Fruit fly (Drosophila melanogaster): ENCODE data around the gene CG14540.

Gene CG14540

dm6 chr3R:25996197-25997005, 37.3 kb downstream of the CG14540 start, which contains the start of gene CG43116 (continued):
- TF ChIP-seq ssp (GFP tag; IDR thresholded peaks at IDR 0.05) (peak; percentile 77; the same call in 1 of the 2 replicates), YL-1 (GFP tag; optimal IDR thresholded peaks at IDR 0.05) (no peak), CG2120 (GFP tag; optimal IDR thresholded peaks at IDR 0.05) (no peak), D19B (GFP tag; optimal IDR thresholded peaks at IDR 0.05) (no peak), CG3065 (GFP tag; optimal IDR thresholded peaks at IDR 0.05) (peak; percentile 84), CG16813 (GFP tag; IDR thresholded peaks at IDR 0.05; ENCODE audit: partially characterized antibody) (no peak; the same call in 2 of the 3 replicates), CG8388 (GFP tag; optimal IDR thresholded peaks at IDR 0.05) (peak; percentile 94), CG14441 (GFP tag; IDR thresholded peaks at IDR 0.05) (peak; percentile 53), CG30431 (GFP tag; optimal IDR thresholded peaks at IDR 0.05) (peak; percentile 89), CG17385 (GFP tag; optimal IDR thresholded peaks at IDR 0.05) (peak; percentile 78), Atf6 (GFP tag; IDR thresholded peaks at IDR 0.05) (no peak; the same call in 1 of the 2 replicates), Doc2 (GFP tag; IDR thresholded peaks at IDR 0.05) (no peak), CG4617 (GFP tag; optimal IDR thresholded peaks at IDR 0.05; ENCODE audit: borderline replicate concordance) (no peak), Hmx (GFP tag; optimal IDR thresholded peaks at IDR 0.05) (no peak), Awh (GFP tag; IDR thresholded peaks at IDR 0.05) (peak; percentile 71; the same call in 1 of the 2 replicates), nau (GFP tag; optimal IDR thresholded peaks at IDR 0.05) (no peak), CG33213 (GFP tag; optimal IDR thresholded peaks at IDR 0.05) (no peak), lola (GFP tag; optimal IDR thresholded peaks at IDR 0.05) (peak in 1 of 3 experiments; percentile 98), Rx (GFP tag; IDR thresholded peaks at IDR 0.05) (peak; percentile 72), ato (GFP tag; IDR thresholded peaks at IDR 0.05; ENCODE audit: partially characterized antibody) (no peak), CTCF (GFP tag; optimal IDR thresholded peaks at IDR 0.05) (peak; percentile 36), zfh1 (GFP tag; IDR thresholded peaks at IDR 0.05) (peak; percentile 97), CG4360 (GFP tag; IDR thresholded peaks at IDR 0.05) (peak; percentile 54), CG9215 (GFP tag; IDR thresholded peaks at IDR 0.05) (peak; percentile 65), pzg (GFP tag; optimal IDR thresholded peaks at IDR 0.05) (no peak), z (GFP tag; IDR thresholded peaks at IDR 0.05) (peak; percentile 60; the same call in 1 of the 3 replicates), CG31388 (GFP tag; optimal IDR thresholded peaks at IDR 0.05) (peak; percentile 34), HHEX (GFP tag; optimal IDR thresholded peaks at IDR 0.05) (peak; percentile 57), btn (GFP tag; optimal IDR thresholded peaks at IDR 0.05) (peak; percentile 52), E2f1 (GFP tag; IDR thresholded peaks at IDR 0.05) (peak; percentile 78), hbn (GFP tag; IDR thresholded peaks at IDR 0.05; ENCODE audit: partially characterized antibody) (no peak), CG17186 (GFP tag; optimal IDR thresholded peaks at IDR 0.05) (peak; percentile 63), tio (GFP tag; optimal IDR thresholded peaks at IDR 0.05) (peak; percentile 85), Fer1 (GFP tag; optimal IDR thresholded peaks at IDR 0.05) (no peak), dysf (GFP tag; IDR thresholded peaks at IDR 0.05) (peak; percentile 71; the same call in 2 of the 3 replicates), CG11696 (GFP tag; IDR thresholded peaks at IDR 0.05) (0 out of 2 replicates have a peak, but pooled peaks have one; percentile 37), pb (GFP tag; optimal IDR thresholded peaks at IDR 0.05) (no peak), exex (tag; optimal IDR thresholded peaks at IDR 0.05) (no peak), CG10274 (GFP tag; optimal IDR thresholded peaks at IDR 0.05) (peak; percentile 27), ro (GFP tag; IDR thresholded peaks at IDR 0.05) (peak; percentile 80), HLH54F (GFP tag; optimal IDR thresholded peaks at IDR 0.05) (peak; percentile 37), kay (GFP tag; optimal IDR thresholded peaks at IDR 0.05) (peak; percentile 80), chif (GFP tag; optimal IDR thresholded peaks at IDR 0.05) (peak; percentile 67 to 94), CG4282 (GFP tag; optimal IDR thresholded peaks at IDR 0.05) (no peak), cas (GFP tag; IDR thresholded peaks at IDR 0.05) (no peak), Rfx (GFP tag; IDR thresholded peaks at IDR 0.05) (no peak), da (GFP tag; optimal IDR thresholded peaks at IDR 0.05) (peak; percentile 33), CG7839 (tag; optimal IDR thresholded peaks at IDR 0.05) (no peak), tll (GFP tag; optimal IDR thresholded peaks at IDR 0.05) (peak in 1 of 2 experiments; percentile 25)
